Fruit fly (Drosophila melanogaster): ENCODE results near the gene indra.
A peak's percentile ranks its signal among the peaks of the same experiment; 100 is the strongest.

indra gene

dm6 chr3L:1324818-1325625 lies 17.2 kb downstream of the indra start:
- TF ChIP-seq chinmo (GFP tag; IDR thresholded peaks at IDR 0.05; ENCODE audit: partially characterized antibody) = no peak
- TF ChIP-seq ash1 (GFP tag; optimal IDR thresholded peaks at IDR 0.05) = no peak
- TF ChIP-seq B-H2 (GFP tag; optimal IDR thresholded peaks at IDR 0.05) = peak; percentile 1
- no peak for TF ChIP-seq CG13624 (GFP tag; optimal IDR thresholded peaks at IDR 0.05)
- TF ChIP-seq Nf-YB (GFP tag; optimal IDR thresholded peaks at IDR 0.05) = no peak
- no peak for TF ChIP-seq kni (GFP tag; optimal IDR thresholded peaks at IDR 0.05)
- TF ChIP-seq CG9727 (GFP tag; optimal IDR thresholded peaks at IDR 0.05) = no peak
- no peak for TF ChIP-seq stc (GFP tag; IDR thresholded peaks at IDR 0.05)
- no peak for TF ChIP-seq schlank (tag; optimal IDR thresholded peaks at IDR 0.05)
- TF ChIP-seq Awh (GFP tag; IDR thresholded peaks at IDR 0.05) = no peak
- TF ChIP-seq CG11398 (GFP tag; optimal IDR thresholded peaks at IDR 0.05) = no peak
- TF ChIP-seq CG7839 (tag; optimal IDR thresholded peaks at IDR 0.05) = no peak
- TF ChIP-seq Ets65A (GFP tag) = peak; percentile 27
- no peak for TF ChIP-seq CkIIα-i1 (GFP tag; IDR thresholded peaks at IDR 0.05)
- TF ChIP-seq vnd (GFP tag; IDR thresholded peaks at IDR 0.05; ENCODE audit: partially characterized antibody) = 0 out of 3 replicates have a peak, but pooled peaks have one; percentile 10
- peak; percentile 16 for TF ChIP-seq corto (GFP tag; optimal IDR thresholded peaks at IDR 0.05)
- no peak for TF ChIP-seq CG32767 (GFP tag; IDR thresholded peaks at IDR 0.05)
- TF ChIP-seq CrebB (tag; optimal IDR thresholded peaks at IDR 0.05) = no peak
- TF ChIP-seq CG10543 (GFP tag; optimal IDR thresholded peaks at IDR 0.05) = peak; percentile 47
- TF ChIP-seq CG11456 (GFP tag; IDR thresholded peaks at IDR 0.05) = no peak
- TF ChIP-seq gem (tag; optimal IDR thresholded peaks at IDR 0.05) = no peak
- TF ChIP-seq wdn (GFP tag; IDR thresholded peaks at IDR 0.05) = no peak
- TF ChIP-seq CG4854 (GFP tag; optimal IDR thresholded peaks at IDR 0.05) = no peak
- TF ChIP-seq CG9437 (GFP tag; optimal IDR thresholded peaks at IDR 0.05) = no peak
- no peak for TF ChIP-seq CG4360 (GFP tag; IDR thresholded peaks at IDR 0.05)
- TF ChIP-seq zfh1 (GFP tag; IDR thresholded peaks at IDR 0.05) = 0 out of 3 replicates have a peak, but pooled peaks have one; percentile 17
- no peak for TF ChIP-seq CG9817 (tag; optimal IDR thresholded peaks at IDR 0.05)
- peak; percentile 68 for TF ChIP-seq mirr (GFP tag; optimal IDR thresholded peaks at IDR 0.05)
- no peak for TF ChIP-seq CG3726 (GFP tag; IDR thresholded peaks at IDR 0.05)
- TF ChIP-seq cad (GFP tag; optimal IDR thresholded peaks at IDR 0.05) = peak; percentile 25
- no peak for TF ChIP-seq Trl (optimal IDR thresholded peaks at IDR 0.05)
- no peak for TF ChIP-seq Trl (GFP tag; optimal IDR thresholded peaks at IDR 0.05)
- TF ChIP-seq Blimp-1 (GFP tag; optimal IDR thresholded peaks at IDR 0.05) = no peak
- TF ChIP-seq Dfd (GFP tag; optimal IDR thresholded peaks at IDR 0.05) = no peak
- TF ChIP-seq Deaf1 (tag; optimal IDR thresholded peaks at IDR 0.05) = peak; percentile 18
- TF ChIP-seq Doc3 (GFP tag; IDR thresholded peaks at IDR 0.05; ENCODE audit: partially characterized antibody) = no peak
- no peak for TF ChIP-seq CG30403 (GFP tag; optimal IDR thresholded peaks at IDR 0.05)
- TF ChIP-seq sd (tag; optimal IDR thresholded peaks at IDR 0.05) = peak; percentile 73
- no peak for TF ChIP-seq usp (GFP tag; optimal IDR thresholded peaks at IDR 0.05)
- no peak for TF ChIP-seq Ptx1 (GFP tag; IDR thresholded peaks at IDR 0.05)
- TF ChIP-seq CG10654 (GFP tag; optimal IDR thresholded peaks at IDR 0.05) = no peak
- TF ChIP-seq cwo (GFP tag; optimal IDR thresholded peaks at IDR 0.05) = no peak
- peak; percentile 77 for TF ChIP-seq exex (tag; optimal IDR thresholded peaks at IDR 0.05)
- TF ChIP-seq hb (GFP tag; IDR thresholded peaks at IDR 0.05; ENCODE audit: partially characterized antibody) = no peak
- TF ChIP-seq CG17186 (GFP tag; optimal IDR thresholded peaks at IDR 0.05) = no peak
- TF ChIP-seq dmrt99B (tag; optimal IDR thresholded peaks at IDR 0.05) = no peak
- no peak for TF ChIP-seq slbo (GFP tag; IDR thresholded peaks at IDR 0.05)
- TF ChIP-seq Pdp1 (GFP tag; optimal IDR thresholded peaks at IDR 0.05) = peak in 1 of 2 experiments; percentile 91
- TF ChIP-seq CG31365 (tag; optimal IDR thresholded peaks at IDR 0.05) = no peak
- TF ChIP-seq Atf-2 (GFP tag; optimal IDR thresholded peaks at IDR 0.05) = no peak

Data from whole organism, embryonic.